Worm (Caenorhabditis elegans): ENCODE measurements around the gene best-5.

The best-5 gene

ce11 chrIII:9646440-9647021 is 43.5 kb downstream of the best-5 start:
- TF ChIP-seq ahr-1 (tag; optimal IDR thresholded peaks at IDR 0.05): no peak
- no peak for TF ChIP-seq K02D7.2 (tag; optimal IDR thresholded peaks at IDR 0.05)
- peak; percentile 67 for TF ChIP-seq ref-2 (tag; optimal IDR thresholded peaks at IDR 0.05)
- no peak for TF ChIP-seq nfya-1 (tag; optimal IDR thresholded peaks at IDR 0.05)
- no peak for TF ChIP-seq unc-55 (GFP tag; optimal IDR thresholded peaks at IDR 0.05)
- TF ChIP-seq ztf-16 (tag; optimal IDR thresholded peaks at IDR 0.05): no peak

ce11 chrIII:9645099-9645498 is 45.0 kb downstream of the best-5 start:
- TF ChIP-seq sdc-2 (tag; optimal IDR thresholded peaks at IDR 0.05) (no peak), gmeb-2 (tag; optimal IDR thresholded peaks at IDR 0.05) (no peak), K09A11.1 (tag; optimal IDR thresholded peaks at IDR 0.05; ENCODE audit: insufficient read depth) (no peak), nfya-1 (tag; optimal IDR thresholded peaks at IDR 0.05) (no peak), Y22D7AL.16 (tag; optimal IDR thresholded peaks at IDR 0.05) (no peak), tbx-2 (tag; optimal IDR thresholded peaks at IDR 0.05) (no peak), ceh-6 (GFP tag; optimal IDR thresholded peaks at IDR 0.05) (no peak)

ce11 chrIII:9642110-9642509 is 47.9 kb downstream of the best-5 start:
- TF ChIP-seq ceh-22 (tag; optimal IDR thresholded peaks at IDR 0.05) (no peak), rnt-1 (tag; optimal IDR thresholded peaks at IDR 0.05) (peak; percentile 58), ceh-31 (tag; optimal IDR thresholded peaks at IDR 0.05) (peak; percentile 8)

ce11 chrIII:9639281-9640050 is 50.6 kb downstream of the best-5 start:
- no peak for TF ChIP-seq zip-5 (tag; optimal IDR thresholded peaks at IDR 0.05)
- TF ChIP-seq nhr-11 (tag; optimal IDR thresholded peaks at IDR 0.05): no peak
- no peak for TF ChIP-seq che-1 (tag; optimal IDR thresholded peaks at IDR 0.05)
- TF ChIP-seq rnt-1 (tag; optimal IDR thresholded peaks at IDR 0.05): no peak
- TF ChIP-seq ceh-2 (tag; optimal IDR thresholded peaks at IDR 0.05): peak; percentile 19
- no peak for TF ChIP-seq T23F11.4 (GFP tag; optimal IDR thresholded peaks at IDR 0.05)

- TF ChIP-seq ceh-34 (tag; optimal IDR thresholded peaks at IDR 0.05) (peak; percentile 8), ttx-3 (tag; optimal IDR thresholded peaks at IDR 0.05) (no peak), hlh-30 (tag; optimal IDR thresholded peaks at IDR 0.05; ENCODE audit: insufficient read depth) (no peak), elt-2 (tag; optimal IDR thresholded peaks at IDR 0.05) (peak; percentile 1), eyg-1 (tag; optimal IDR thresholded peaks at IDR 0.05) (no peak), ceh-19 (GFP tag; optimal IDR thresholded peaks at IDR 0.05) (peak; percentile 40), nhr-232 (tag; optimal IDR thresholded peaks at IDR 0.05) (no peak), ceh-48 (tag; optimal IDR thresholded peaks at IDR 0.05) (no peak)
Measured at ce11 chrIII:9638159-9638754, 51.8 kb downstream of the best-5 start.

- TF ChIP-seq ceh-22 (tag; optimal IDR thresholded peaks at IDR 0.05) (no peak), hlh-15 (tag; optimal IDR thresholded peaks at IDR 0.05) (no peak), ceh-18 (tag; optimal IDR thresholded peaks at IDR 0.05) (no peak), gmeb-2 (tag; optimal IDR thresholded peaks at IDR 0.05) (no peak), fkh-10 (GFP tag; optimal IDR thresholded peaks at IDR 0.05) (no peak), lin-11 (tag; optimal IDR thresholded peaks at IDR 0.05) (no peak), pqm-1 (tag; optimal IDR thresholded peaks at IDR 0.05) (no peak), syd-9 (tag; optimal IDR thresholded peaks at IDR 0.05) (no peak), odd-2 (tag; optimal IDR thresholded peaks at IDR 0.05) (no peak), hlh-13 (GFP tag; optimal IDR thresholded peaks at IDR 0.05) (no peak), ceh-48 (tag; optimal IDR thresholded peaks at IDR 0.05) (no peak), ceh-2 (tag; optimal IDR thresholded peaks at IDR 0.05) (no peak), elt-4 (tag; optimal IDR thresholded peaks at IDR 0.05) (no peak), nfya-1 (tag; optimal IDR thresholded peaks at IDR 0.05) (no peak), elt-2 (tag; optimal IDR thresholded peaks at IDR 0.05) (no peak)
Measured at ce11 chrIII:9637016-9637415, 53.0 kb downstream of the best-5 start, which contains the start of gene gei-13. Gene gei-13 (minus strand): TSS chrIII:9637116.

Data from whole organism, late embryonic.